Worm (Caenorhabditis elegans) whole organism, early embryonic: ENCODE measurements around the gene ZC477.3.

Experiments
- B0310.2 ChIP-seq: sonication (generic microtip); optimal IDR thresholded peaks from 2 replicates; lab custom pipeline; 2016; ENCODE audit warnings: mild to moderate bottlenecking, missing genetic modification characterization, missing compliant biosample characterization
- F13C5.2 ChIP-seq: sonication (generic microtip); optimal IDR thresholded peaks from 2 replicates; lab custom pipeline; 2017; ENCODE audit warnings: mild to moderate bottlenecking, missing genetic modification characterization, inconsistent platforms, missing compliant biosample characterization
- aly-1 ChIP-seq: sonication (generic microtip); optimal IDR thresholded peaks from 2 replicates; lab custom pipeline; 2016; ENCODE audit warnings: missing genetic modification characterization, missing compliant biosample characterization
- ama-1 ChIP-seq: fragments of 150-350 bp; optimal IDR thresholded peaks from 2 replicates; lab custom pipeline; 2014
- ceh-13 ChIP-seq: fragments of 200-800 bp; sonication (Bioruptor generic); optimal IDR thresholded peaks from 2 replicates; lab custom pipeline; 2018; ENCODE audit warnings: mild to moderate bottlenecking, missing genetic modification characterization, missing compliant biosample characterization
- ceh-36 ChIP-seq: sonication (generic microtip); optimal IDR thresholded peaks from 2 replicates; lab custom pipeline; 2016; ENCODE audit warnings: missing genetic modification characterization, inconsistent platforms, missing compliant biosample characterization
- ets-7 ChIP-seq: sonication (generic microtip); optimal IDR thresholded peaks from 2 replicates; lab custom pipeline; 2016; ENCODE audit warnings: missing genotype, missing genetic modification characterization, missing compliant biosample characterization
- flt-1 ChIP-seq: fragments of 200-800 bp; sonication (Bioruptor generic); IDR thresholded peaks from 2 replicates; pipeline ENCODE4 v1.3.6; 2022; ENCODE audit warnings: missing genetic modification characterization, missing compliant biosample characterization
- hmbx-1 ChIP-seq: sonication (generic microtip); optimal IDR thresholded peaks from 2 replicates; lab custom pipeline; 2016; ENCODE audit warnings: mild to moderate bottlenecking, missing genetic modification characterization, missing compliant biosample characterization
- hnd-1 ChIP-seq: sonication (generic microtip); optimal IDR thresholded peaks from 2 replicates; lab custom pipeline; 2016; ENCODE audit warnings: missing genetic modification characterization, missing compliant biosample characterization
- scrt-1 ChIP-seq: fragments of 200-800 bp; sonication (Bioruptor generic); IDR thresholded peaks from 2 replicates; pipeline ENCODE4 v1.3.6; 2022; ENCODE audit warnings: missing genetic modification characterization, missing compliant biosample characterization
- sea-1 ChIP-seq: fragments of 200-800 bp; sonication (Bioruptor generic); conservative IDR thresholded peaks from 2 replicates; pipeline ENCODE4 v1.3.6; 2022; ENCODE audit warnings: missing genetic modification characterization, missing compliant biosample characterization
- tbx-11 ChIP-seq: fragments of 200-800 bp; sonication (Bioruptor generic); IDR thresholded peaks from 2 replicates; pipeline ENCODE4 v1.3.6; 2022; ENCODE audit warnings: missing genetic modification characterization, missing compliant biosample characterization

ce11 chrIV:7103211-7103679 is at the start of gene ZC477.3, which contains the start of gene rde-8:
- TF ChIP-seq ama-1 (no peak), sea-1 (GFP tag; lab: Robert Waterston, UW) (no peak), flt-1 (no peak), ets-7 (no peak), F13C5.2 (tag; lab: Kevin White, UChicago) (no peak), B0310.2 (tag; lab: Kevin White, UChicago) (no peak), tbx-11 (GFP tag; lab: Robert Waterston, UW) (no peak), ceh-36 (tag; lab: Kevin White, UChicago) (no peak), scrt-1 (GFP tag; lab: Robert Waterston, UW) (no peak), aly-1 (tag; lab: Kevin White, UChicago) (no peak), hmbx-1 (tag; lab: Kevin White, UChicago) (no peak), hnd-1 (tag; lab: Kevin White, UChicago) (no peak), ceh-13 (GFP tag; lab: Kevin White, UChicago) (no peak)
